Fruit fly (Drosophila melanogaster): ENCODE measurements around the gene RpS26.

DNA sequence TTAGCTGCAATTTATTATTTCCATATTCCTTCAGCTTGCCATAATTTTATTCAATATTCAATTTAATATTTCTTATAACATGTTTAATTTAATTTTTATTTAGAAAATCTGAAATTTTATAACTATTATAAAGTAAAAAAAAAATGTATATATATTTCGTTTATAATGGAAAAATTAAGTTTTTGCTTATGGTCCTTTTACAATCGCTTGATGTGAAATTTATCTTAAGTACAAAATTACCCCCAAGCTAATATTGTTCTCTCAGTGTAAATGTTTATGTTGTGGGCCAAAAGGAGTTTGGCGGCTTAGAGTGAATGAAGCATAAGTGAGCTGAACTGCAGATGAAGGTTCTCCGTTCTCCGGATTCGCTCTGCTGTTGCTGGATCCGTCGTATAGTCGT lies 24.9 kb upstream of the RpS26 start:
- TF ChIP-seq Hr83 (GFP tag; optimal IDR thresholded peaks at IDR 0.05; ENCODE audit: poor library complexity, severe bottlenecking) (no peak), ey (GFP tag; optimal IDR thresholded peaks at IDR 0.05) (no peak), Sp1 (GFP tag; optimal IDR thresholded peaks at IDR 0.05) (peak; percentile 67), pan (optimal IDR thresholded peaks at IDR 0.05) (no peak), Mio (GFP tag; optimal IDR thresholded peaks at IDR 0.05) (no peak), GATAd (GFP tag; optimal IDR thresholded peaks at IDR 0.05) (no peak), Myc (optimal IDR thresholded peaks at IDR 0.05) (no peak), psq (GFP tag; optimal IDR thresholded peaks at IDR 0.05) (no peak), fru (GFP tag; optimal IDR thresholded peaks at IDR 0.05) (no peak), foxo (GFP tag; optimal IDR thresholded peaks at IDR 0.05) (no peak), Abd-B (GFP tag; optimal IDR thresholded peaks at IDR 0.05) (no peak), woc (GFP tag; optimal IDR thresholded peaks at IDR 0.05) (no peak)

Measured in whole organism, wandering third instar larva.